Worm (Caenorhabditis elegans): ENCODE results near the gene fbxc-30.
"Not testable (repeated sequence)": the region's sequence is repeated elsewhere in the genome, so short reads cannot be mapped to it uniquely, and the experiment has no call there.

The fbxc-30 gene

ce11 chrII:954626-955025 is 37.2 kb downstream of the fbxc-30 start, which contains the start of gene fbxc-7:
Gene fbxc-7, plus strand, starts transcription at chrII:954926.
- peak; percentile 15 for TF ChIP-seq elt-2 (tag; optimal IDR thresholded peaks at IDR 0.05)

ce11 chrII:958618-959017 is 41.2 kb downstream of the fbxc-30 start, which contains the start of gene sdz-4:
Gene sdz-4, plus strand, starts transcription at chrII:958918.
- no peak for TF ChIP-seq nhr-85 (tag)
- TF ChIP-seq zip-4 (GFP tag; optimal IDR thresholded peaks at IDR 0.05), result no peak
- TF ChIP-seq ztf-11 (tag; optimal IDR thresholded peaks at IDR 0.05), result no peak
- TF ChIP-seq ceh-88 (GFP tag; IDR thresholded peaks at IDR 0.05), result no peak
- no peak for TF ChIP-seq efl-3 (GFP tag; optimal IDR thresholded peaks at IDR 0.05)
- TF ChIP-seq lin-13 (GFP tag; optimal IDR thresholded peaks at IDR 0.05), result no peak
- TF ChIP-seq irx-1 (tag; optimal IDR thresholded peaks at IDR 0.05), result no peak
- TF ChIP-seq ets-5 (GFP tag; IDR thresholded peaks at IDR 0.05), result no peak

DNA sequence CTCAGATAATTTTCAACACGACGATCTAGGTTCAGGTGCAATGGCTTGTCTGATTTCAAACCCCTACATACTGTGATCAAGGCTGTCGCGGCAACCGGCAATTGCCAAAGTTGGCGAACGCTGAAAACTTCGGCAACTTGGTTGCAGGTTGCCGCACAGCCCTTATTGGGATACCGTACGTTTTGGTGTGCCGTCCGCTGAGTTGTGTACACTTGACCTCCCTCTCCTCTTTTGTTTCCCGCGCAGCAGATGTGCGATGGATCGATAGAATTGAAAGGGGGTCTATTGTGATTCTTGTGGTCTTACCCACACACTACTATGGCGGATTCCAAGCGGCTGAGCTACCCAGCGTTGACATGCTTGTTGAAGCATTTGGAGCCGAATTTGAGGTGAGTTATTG is 42.8 kb downstream of the fbxc-30 start, which contains the start of the genes C32B5.18 and C32B5.7:
C32B5.18 (plus strand) TSS at position 301 of the 400 bp plus-strand sequence.
C32B5.7 (plus strand) TSS at position 311 of the 400 bp plus-strand sequence.
- TF ChIP-seq dsc-1 (tag; optimal IDR thresholded peaks at IDR 0.05) (no peak), fkh-10 (GFP tag; optimal IDR thresholded peaks at IDR 0.05) (no peak), nhr-77 (tag; optimal IDR thresholded peaks at IDR 0.05) (no peak), tlp-1 (tag; optimal IDR thresholded peaks at IDR 0.05) (no peak), skn-1 (tag; optimal IDR thresholded peaks at IDR 0.05) (no peak), lir-3 (tag; optimal IDR thresholded peaks at IDR 0.05; ENCODE audit: poor library complexity) (no peak)

ce11 chrII:961961-962360 is 44.5 kb downstream of the fbxc-30 start, which contains the start of gene C32B5.13:
Gene C32B5.13, minus strand, starts transcription at chrII:962061.
- TF ChIP-seq aha-1 (tag; optimal IDR thresholded peaks at IDR 0.05) (no peak), unc-98 (GFP tag; IDR thresholded peaks at IDR 0.05) (no peak), nhr-20 (tag; optimal IDR thresholded peaks at IDR 0.05) (no peak), zag-1 (tag; optimal IDR thresholded peaks at IDR 0.05) (no peak), nhr-76 (tag; optimal IDR thresholded peaks at IDR 0.05) (no peak), lin-13 (GFP tag; optimal IDR thresholded peaks at IDR 0.05) (no peak), nhr-11 (tag; optimal IDR thresholded peaks at IDR 0.05) (no peak), lin-15B (tag; optimal IDR thresholded peaks at IDR 0.05) (no peak), ceh-88 (GFP tag; IDR thresholded peaks at IDR 0.05) (no peak), efl-1 (optimal IDR thresholded peaks at IDR 0.05) (no peak), efl-1 (GFP tag; optimal IDR thresholded peaks at IDR 0.05 in 1 of 2) (no peak)

DNA sequence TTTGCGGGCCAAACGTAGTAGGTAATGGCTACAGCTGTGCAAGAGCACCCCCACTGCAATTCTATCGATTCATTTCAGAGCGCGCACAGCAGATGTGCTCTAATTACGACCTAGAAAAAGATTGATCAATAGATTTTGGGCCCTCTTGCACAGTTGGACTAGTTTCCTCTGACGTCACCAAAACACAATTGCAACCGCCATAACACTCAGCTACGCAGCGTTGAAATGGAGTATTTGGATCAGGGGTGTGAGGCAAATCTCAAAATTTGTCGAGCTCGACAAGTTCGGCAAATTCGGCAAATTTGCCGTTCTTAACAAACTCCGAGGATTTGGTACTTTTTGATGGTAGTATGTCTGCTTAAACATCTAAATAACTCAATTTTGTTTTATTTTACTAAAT is 49.5 kb downstream of the fbxc-30 start, which contains the start of gene fbxc-18:
fbxc-18 (minus strand) TSS at position 101 of the 400 bp plus-strand sequence.
- TF ChIP-seq egl-13 (tag; optimal IDR thresholded peaks at IDR 0.05); fkh-4 (tag; optimal IDR thresholded peaks at IDR 0.05; ENCODE audit: borderline replicate concordance); ceh-8 (GFP tag; optimal IDR thresholded peaks at IDR 0.05): not testable (repeated sequence)

DNA sequence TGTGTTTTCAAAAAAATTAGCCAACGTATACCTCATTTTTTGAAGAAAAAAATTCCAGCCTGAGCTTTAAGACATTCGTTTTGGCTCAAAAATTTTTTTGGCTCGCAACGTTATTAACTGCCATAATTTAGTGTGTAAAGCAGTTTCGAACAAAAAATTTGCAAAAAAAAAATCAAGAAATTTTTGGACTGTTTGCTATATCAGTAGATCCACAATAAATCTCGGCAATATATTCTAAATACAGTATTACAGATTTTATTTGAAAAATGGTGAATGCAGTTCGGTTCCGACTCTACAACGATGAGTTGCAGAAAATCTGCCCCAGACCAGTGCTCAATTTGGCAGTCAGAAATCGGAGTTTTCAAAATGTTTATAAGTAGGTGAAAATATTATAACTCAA is 50.7 kb downstream of the fbxc-30 start, which contains the start of gene C32B5.6:
C32B5.6 (plus strand) TSS at position 301 of the 400 bp plus-strand sequence.
- not testable (repeated sequence) for TF ChIP-seq ztf-11 (tag; optimal IDR thresholded peaks at IDR 0.05); snpc-4 (tag; optimal IDR thresholded peaks at IDR 0.05); unc-98 (GFP tag; IDR thresholded peaks at IDR 0.05)
